Worm (Caenorhabditis elegans) whole organism, L4 larva: ENCODE results near the gene K05F6.14.

Source experiments
- F37D6.2 ChIP-seq: sonication (generic microtip); optimal IDR thresholded peaks from 2 replicates; lab custom pipeline; 2016; ENCODE audit warnings: mild to moderate bottlenecking, missing genetic modification characterization, missing compliant biosample characterization
- F44E2.7 ChIP-seq: fragments of 200-800 bp; sonication (Bioruptor generic); IDR thresholded peaks from 2 replicates; pipeline ENCODE4 v2.1.2; 2022; ENCODE audit warnings: missing genetic modification characterization, missing compliant biosample characterization
- F49E8.2 ChIP-seq: sonication (generic microtip); optimal IDR thresholded peaks from 2 replicates; lab custom pipeline; 2016; ENCODE audit warnings: missing compliant biosample characterization, mild to moderate bottlenecking, missing genetic modification characterization, borderline replicate concordance
- T20F7.1 ChIP-seq: fragments of 200-800 bp; sonication (Bioruptor generic); optimal IDR thresholded peaks from 2 replicates; lab custom pipeline; 2018; ENCODE audit warnings: mild to moderate bottlenecking, missing genetic modification characterization, missing compliant biosample characterization
- Y5F2A.4 ChIP-seq: fragments of 200-800 bp; sonication (Bioruptor generic); optimal IDR thresholded peaks from 2 replicates; lab custom pipeline; 2018; ENCODE audit warnings: mild to moderate bottlenecking, missing genetic modification characterization, missing compliant biosample characterization
- ZK546.5 ChIP-seq, 2 experiments: sonication (generic microtip); optimal IDR thresholded peaks; 2 replicates each; lab custom pipeline; 2017; ENCODE audit warnings: missing biosample characterization in 2 of 2, missing genetic modification characterization in 2 of 2
- aha-1 ChIP-seq: fragments of 150-350 bp; peaks from one replicate; lab custom pipeline; 2014; ENCODE audit warnings: missing biosample characterization, missing genetic modification characterization
- aly-2 ChIP-seq: sonication (generic microtip); optimal IDR thresholded peaks from 2 replicates; lab custom pipeline; 2018; ENCODE audit warnings: missing biosample characterization, missing genetic modification characterization
- ceh-62 ChIP-seq: sonication (generic microtip); optimal IDR thresholded peaks from 2 replicates; lab custom pipeline; 2017; ENCODE audit warnings: missing biosample characterization, missing genetic modification characterization
- ces-1 ChIP-seq: fragments of 150-350 bp; sonication (generic microtip); optimal IDR thresholded peaks from 4 replicates; lab custom pipeline; 2014; ENCODE audit warnings: missing biosample characterization, missing genetic modification reagents, missing genetic modification characterization
- ctbp-1 ChIP-seq: fragments of 200-800 bp; sonication (Bioruptor generic); IDR thresholded peaks from 2 replicates; pipeline ENCODE4 v1.3.6; 2022; ENCODE audit warnings: missing genetic modification reagents, missing genetic modification characterization, missing compliant biosample characterization
- daf-16 ChIP-seq, 3 experiments: sonication (generic microtip); optimal IDR thresholded peaks; 2 replicates each; lab custom pipeline; 2016 to 2017; ENCODE audit warnings: missing genetic modification characterization in 3 of 3, missing genetic modification reagents in 3 of 3, mild to moderate bottlenecking in 2 of 3, missing compliant biosample characterization in 2 of 3, missing biosample characterization in 1 of 3, moderate library complexity in 1 of 3
- dmd-6 ChIP-seq: fragments of 200-800 bp; sonication (Bioruptor generic); IDR thresholded peaks from 2 replicates; pipeline ENCODE4 v1.3.6; 2022; ENCODE audit warnings: missing genetic modification reagents, missing genetic modification characterization, missing compliant biosample characterization
- dmd-9 ChIP-seq: fragments of 200-800 bp; sonication (Bioruptor generic); IDR thresholded peaks from 2 replicates; pipeline ENCODE4 v1.3.6; 2022; ENCODE audit warnings: missing genetic modification reagents, missing genetic modification characterization, missing compliant biosample characterization
- dve-1 ChIP-seq: sonication (generic microtip); optimal IDR thresholded peaks from 2 replicates; lab custom pipeline; 2017; ENCODE audit warnings: antibody characterized with exemption, mild to moderate bottlenecking, missing genetic modification characterization, missing compliant biosample characterization; ENCODE audit not compliant: insufficient read depth
- fkh-10 ChIP-seq: fragments of 150-350 bp; optimal IDR thresholded peaks from 2 replicates; lab custom pipeline; 2014; ENCODE audit warnings: missing biosample characterization, missing genetic modification reagents, missing genetic modification characterization
- fos-1 ChIP-seq: fragments of 150-350 bp; optimal IDR thresholded peaks from 2 replicates; lab custom pipeline; 2014; ENCODE audit warnings: missing biosample characterization, missing genetic modification characterization
- hlh-11 ChIP-seq: fragments of 200-800 bp; sonication (Bioruptor generic); optimal IDR thresholded peaks from 2 replicates; lab custom pipeline; 2018; ENCODE audit warnings: mild to moderate bottlenecking, missing genetic modification characterization, missing compliant biosample characterization
- hmg-1.1 ChIP-seq: fragments of 200-800 bp; sonication (Bioruptor generic); IDR thresholded peaks from 2 replicates; pipeline ENCODE4 v1.3.6; 2022; ENCODE audit warnings: missing genetic modification reagents, missing genetic modification characterization, missing compliant biosample characterization
- jun-1 ChIP-seq: fragments of 150-350 bp; optimal IDR thresholded peaks from 2 replicates; lab custom pipeline; 2014; ENCODE audit warnings: missing biosample characterization, missing genetic modification reagents, missing genetic modification characterization
- lin-1 ChIP-seq: fragments of 200-800 bp; sonication (Bioruptor generic); IDR thresholded peaks from 2 replicates; pipeline ENCODE4 v1.3.6; 2022; ENCODE audit warnings: missing genetic modification reagents, missing genetic modification characterization, missing compliant biosample characterization
- lin-29 ChIP-seq: fragments of 200-800 bp; sonication (Bioruptor generic); IDR thresholded peaks from 2 replicates; pipeline ENCODE4 v1.3.6; 2022; ENCODE audit warnings: missing genetic modification reagents, missing genetic modification characterization, missing compliant biosample characterization
- madf-5 ChIP-seq, 2 experiments: fragments of 200-800 bp; sonication (Bioruptor generic); IDR thresholded peaks; 2 replicates each; pipeline ENCODE4 v1.3.6; 2022; ENCODE audit warnings: missing compliant biosample characterization in 2 of 2, missing genetic modification characterization in 2 of 2
- mes-2 ChIP-seq: sonication (generic microtip); optimal IDR thresholded peaks from 2 replicates; lab custom pipeline; 2016; ENCODE audit warnings: missing genotype, mild to moderate bottlenecking, missing genetic modification characterization, missing compliant biosample characterization; ENCODE audit not compliant: poor library complexity, severe bottlenecking
- mxl-2 ChIP-seq: fragments of 200-800 bp; sonication (Bioruptor generic); conservative IDR thresholded peaks from 2 replicates; pipeline ENCODE4 v1.3.6; 2022; ENCODE audit warnings: missing genetic modification reagents, missing genetic modification characterization, missing compliant biosample characterization
- nhr-10 ChIP-seq: fragments of 150-350 bp; optimal IDR thresholded peaks from 2 replicates; lab custom pipeline; 2014; ENCODE audit warnings: missing biosample characterization, missing genetic modification characterization
- nhr-28 ChIP-seq: fragments of 150-350 bp; optimal IDR thresholded peaks from 2 replicates; lab custom pipeline; 2014; ENCODE audit warnings: missing biosample characterization, missing genetic modification characterization
- nhr-41 ChIP-seq: fragments of 200-800 bp; sonication (Bioruptor generic); IDR thresholded peaks from 2 replicates; pipeline ENCODE4 v1.3.6; 2022; ENCODE audit warnings: missing genetic modification reagents, missing genetic modification characterization, missing compliant biosample characterization
- nhr-48 ChIP-seq: sonication (generic microtip); optimal IDR thresholded peaks from 2 replicates; lab custom pipeline; 2016; ENCODE audit warnings: mild to moderate bottlenecking, missing genetic modification characterization, missing compliant biosample characterization
- nhr-77 ChIP-seq: fragments of 150-350 bp; optimal IDR thresholded peaks from 2 replicates; lab custom pipeline; 2014; ENCODE audit warnings: missing biosample characterization, missing genetic modification characterization
- pha-4 ChIP-seq, 2 experiments: fragments of 150-350 bp in 1 of 2; fragments of 200-800 bp in 1 of 2; sonication (Bioruptor generic) in 1 of 2; IDR thresholded peaks in 1 of 2; optimal IDR thresholded peaks in 1 of 2; 2 replicates each; pipeline versions ENCODE4 v1.3.6 to Lab custom; 2014 to 2022; ENCODE audit warnings: missing genetic modification characterization in 2 of 2, missing genetic modification reagents in 2 of 2, missing biosample characterization in 1 of 2, missing compliant biosample characterization in 1 of 2
- php-3 ChIP-seq: fragments of 200-800 bp; sonication (Bioruptor generic); IDR thresholded peaks from 2 replicates; pipeline ENCODE4 v1.3.6; 2022; ENCODE audit warnings: missing genetic modification reagents, missing genetic modification characterization, missing compliant biosample characterization
- pqm-1 ChIP-seq: sonication (generic microtip); optimal IDR thresholded peaks from 2 replicates; lab custom pipeline; 2017; ENCODE audit warnings: missing biosample characterization, missing genetic modification characterization
- sdz-12 ChIP-seq: fragments of 200-800 bp; sonication (Bioruptor generic); optimal IDR thresholded peaks from 2 replicates; lab custom pipeline; 2018; ENCODE audit warnings: mild to moderate bottlenecking, missing genetic modification characterization, missing compliant biosample characterization
- spr-1 ChIP-seq: sonication (generic microtip); optimal IDR thresholded peaks from 2 replicates; lab custom pipeline; 2016; ENCODE audit warnings: mild to moderate bottlenecking, missing genetic modification characterization, missing compliant biosample characterization
- tag-97 ChIP-seq: fragments of 200-800 bp; sonication (Bioruptor generic); IDR thresholded peaks from 2 replicates; pipeline ENCODE4 v1.3.6; 2022; ENCODE audit warnings: missing genetic modification characterization, missing compliant biosample characterization
- tra-1 ChIP-seq: fragments of 200-800 bp; sonication (Bioruptor generic); IDR thresholded peaks from 2 replicates; pipeline ENCODE4 v1.3.6; 2022; ENCODE audit warnings: missing genetic modification reagents, missing genetic modification characterization, missing compliant biosample characterization
- unc-130 ChIP-seq: sonication (generic microtip); optimal IDR thresholded peaks from 2 replicates; lab custom pipeline; 2016; ENCODE audit warnings: missing genetic modification reagents, missing genetic modification characterization, missing compliant biosample characterization
- unc-39 ChIP-seq: sonication (generic microtip); optimal IDR thresholded peaks from 2 replicates; lab custom pipeline; 2017; ENCODE audit warnings: missing biosample characterization, missing genetic modification characterization
- unc-62 ChIP-seq, 3 experiments: fragments of 150-350 bp in 1 of 3; sonication (generic microtip); optimal IDR thresholded peaks in 2 of 3; peaks in 1 of 3; 1 replicate in 1 of 3; 2 replicates in 2 of 3; lab custom pipeline; 2014 to 2017; ENCODE audit warnings: missing biosample characterization in 3 of 3, missing genetic modification characterization in 3 of 3, missing genetic modification reagents in 3 of 3, missing genotype in 1 of 3
- zip-2 ChIP-seq: fragments of 150-350 bp; optimal IDR thresholded peaks from 2 replicates; lab custom pipeline; 2014; ENCODE audit warnings: missing biosample characterization, missing genetic modification characterization

The K05F6.14 gene

ce11 chrII:1568214-1568613, 6.3 kb downstream of the K05F6.14 start, which contains the start of gene fbxb-49:
TSS of gene fbxb-49 (plus strand) at chrII:1568514.
- TF ChIP-seq mes-2 (tag; lab: Kevin White, UChicago) (no peak), aha-1 (tag; lab: Kevin White, UChicago) (peak; percentile 71)
- TF ChIP-seq, all 104 proteins: peak for 1

ce11 chrII:1571032-1571431, 9.1 kb downstream of the K05F6.14 start, which contains the start of gene fbxb-46:
TSS of gene fbxb-46 (minus strand) at chrII:1571132.
- TF ChIP-seq spr-1 (no peak), fos-1 (tag; lab: Kevin White, UChicago) (no peak), ZK546.5 (tag; optimal IDR thresholded peaks at IDR 0.05; lab: Kevin White, UChicago) (no peak), tra-1 (no peak), jun-1 (tag; lab: Kevin White, UChicago) (no peak), fkh-10 (GFP tag; lab: Kevin White, UChicago) (no peak), php-3 (GFP tag; lab: Robert Waterston, UW) (no peak), ceh-62 (tag; lab: Kevin White, UChicago) (no peak), pha-4 (GFP tag; IDR thresholded peaks at IDR 0.05; lab: Robert Waterston, UW) (no peak), pha-4 (tag; optimal IDR thresholded peaks at IDR 0.05; lab: Kevin White, UChicago) (no peak), madf-5 (GFP tag; IDR thresholded peaks at IDR 0.05; lab: Robert Waterston, UW) (no peak), aly-2 (tag; lab: Kevin White, UChicago) (no peak), unc-62 (GFP tag; optimal IDR thresholded peaks at IDR 0.05 in 1 of 2; lab: Kevin White, UChicago) (no peak), unc-62 (tag; optimal IDR thresholded peaks at IDR 0.05; lab: Kevin White, UChicago) (no peak), T20F7.1 (GFP tag; lab: Kevin White, UChicago) (no peak), ces-1 (GFP tag; lab: Kevin White, UChicago) (no peak), tag-97 (GFP tag; lab: Robert Waterston, UW) (no peak), F44E2.7 (GFP tag; lab: Robert Waterston, UW) (no peak), zip-2 (tag; lab: Kevin White, UChicago) (no peak)

ce11 chrII:1576030-1576429, 14.1 kb downstream of the K05F6.14 start, which contains the start of gene K05F6.10:
TSS of gene K05F6.10 (minus strand) at chrII:1576130.
- TF ChIP-seq nhr-77 (no peak), F44E2.7 (GFP tag; lab: Robert Waterston, UW) (no peak), T20F7.1 (GFP tag; lab: Kevin White, UChicago) (no peak), dve-1 (tag; lab: Kevin White, UChicago) (no peak), F49E8.2 (tag; lab: Kevin White, UChicago) (no peak), dmd-9 (GFP tag; lab: Robert Waterston, UW) (no peak), unc-130 (GFP tag; lab: Kevin White, UChicago) (no peak), Y5F2A.4 (GFP tag; lab: Kevin White, UChicago) (no peak), unc-39 (tag; lab: Kevin White, UChicago) (no peak), hmg-1.1 (GFP tag; lab: Robert Waterston, UW) (no peak), zip-2 (tag; lab: Kevin White, UChicago) (no peak), nhr-10 (no peak), mxl-2 (GFP tag; lab: Robert Waterston, UW) (no peak), daf-16 (GFP tag; optimal IDR thresholded peaks at IDR 0.05; lab: Kevin White, UChicago) (no peak), daf-16 (tag; optimal IDR thresholded peaks at IDR 0.05; lab: Kevin White, UChicago) (no peak)

- TF ChIP-seq pqm-1, result peak; percentile 92
- peak; percentile 79 for TF ChIP-seq dmd-6 (GFP tag; lab: Robert Waterston, UW)
- no peak for TF ChIP-seq sdz-12 (GFP tag; lab: Kevin White, UChicago)
- TF ChIP-seq lin-1 (GFP tag; lab: Robert Waterston, UW), result no peak
- no peak for TF ChIP-seq ctbp-1
- TF ChIP-seq hlh-11 (tag; lab: Kevin White, UChicago), result peak; percentile 30
- TF ChIP-seq nhr-48 (tag; lab: Kevin White, UChicago), result no peak
- TF ChIP-seq nhr-41 (GFP tag; lab: Robert Waterston, UW), result no peak
- TF ChIP-seq unc-130 (GFP tag; lab: Kevin White, UChicago), result no peak
- TF ChIP-seq F37D6.2, result no peak
- TF ChIP-seq lin-29, result no peak
- peak; percentile 70 for TF ChIP-seq nhr-28 (tag; lab: Kevin White, UChicago)
- TF ChIP-seq, all 104 proteins: peak for 4
These were observed 14.8 kb downstream of the K05F6.14 start for ce11 chrII:1576772-1577171.
